Worm (Caenorhabditis elegans) whole organism, early embryonic: ENCODE results near the gene F16G10.5.

ENCODE experiments used
- B0310.2 ChIP-seq: sonication (generic microtip); optimal IDR thresholded peaks from 2 replicates; lab custom pipeline; 2016; ENCODE audit warnings: mild to moderate bottlenecking, missing genetic modification characterization, missing compliant biosample characterization
- F13C5.2 ChIP-seq: sonication (generic microtip); optimal IDR thresholded peaks from 2 replicates; lab custom pipeline; 2017; ENCODE audit warnings: mild to moderate bottlenecking, missing genetic modification characterization, inconsistent platforms, missing compliant biosample characterization
- aly-1 ChIP-seq: sonication (generic microtip); optimal IDR thresholded peaks from 2 replicates; lab custom pipeline; 2016; ENCODE audit warnings: missing genetic modification characterization, missing compliant biosample characterization
- ama-1 ChIP-seq: fragments of 150-350 bp; optimal IDR thresholded peaks from 2 replicates; lab custom pipeline; 2014
- ceh-13 ChIP-seq: fragments of 200-800 bp; sonication (Bioruptor generic); optimal IDR thresholded peaks from 2 replicates; lab custom pipeline; 2018; ENCODE audit warnings: mild to moderate bottlenecking, missing genetic modification characterization, missing compliant biosample characterization
- ceh-36 ChIP-seq: sonication (generic microtip); optimal IDR thresholded peaks from 2 replicates; lab custom pipeline; 2016; ENCODE audit warnings: missing genetic modification characterization, inconsistent platforms, missing compliant biosample characterization
- ets-7 ChIP-seq: sonication (generic microtip); optimal IDR thresholded peaks from 2 replicates; lab custom pipeline; 2016; ENCODE audit warnings: missing genotype, missing genetic modification characterization, missing compliant biosample characterization
- flt-1 ChIP-seq: fragments of 200-800 bp; sonication (Bioruptor generic); IDR thresholded peaks from 2 replicates; pipeline ENCODE4 v1.3.6; 2022; ENCODE audit warnings: missing genetic modification characterization, missing compliant biosample characterization
- hmbx-1 ChIP-seq: sonication (generic microtip); optimal IDR thresholded peaks from 2 replicates; lab custom pipeline; 2016; ENCODE audit warnings: mild to moderate bottlenecking, missing genetic modification characterization, missing compliant biosample characterization
- hmg-4 ChIP-seq: fragments of 200-800 bp; sonication (Bioruptor generic); optimal IDR thresholded peaks from 2 replicates; lab custom pipeline; 2018; ENCODE audit warnings: mild to moderate bottlenecking, missing genetic modification characterization, missing compliant biosample characterization
- hnd-1 ChIP-seq: sonication (generic microtip); optimal IDR thresholded peaks from 2 replicates; lab custom pipeline; 2016; ENCODE audit warnings: missing genetic modification characterization, missing compliant biosample characterization
- pes-1 ChIP-seq: fragments of 200-800 bp; sonication (Bioruptor generic); IDR thresholded peaks from 2 replicates; pipeline ENCODE4 v1.3.6; 2022; ENCODE audit warnings: missing genetic modification reagents, missing genetic modification characterization, missing compliant biosample characterization
- scrt-1 ChIP-seq: fragments of 200-800 bp; sonication (Bioruptor generic); IDR thresholded peaks from 2 replicates; pipeline ENCODE4 v1.3.6; 2022; ENCODE audit warnings: missing genetic modification characterization, missing compliant biosample characterization
- sea-1 ChIP-seq: fragments of 200-800 bp; sonication (Bioruptor generic); conservative IDR thresholded peaks from 2 replicates; pipeline ENCODE4 v1.3.6; 2022; ENCODE audit warnings: missing genetic modification characterization, missing compliant biosample characterization
- tbx-11 ChIP-seq: fragments of 200-800 bp; sonication (Bioruptor generic); IDR thresholded peaks from 2 replicates; pipeline ENCODE4 v1.3.6; 2022; ENCODE audit warnings: missing genetic modification characterization, missing compliant biosample characterization
- tbx-37 ChIP-seq: fragments of 200-800 bp; sonication (Bioruptor generic); conservative IDR thresholded peaks from 2 replicates; pipeline ENCODE4 v1.3.6; 2022; ENCODE audit warnings: missing genetic modification reagents, missing genetic modification characterization, missing compliant biosample characterization
- tra-4 ChIP-seq: sonication (generic microtip); optimal IDR thresholded peaks from 2 replicates; lab custom pipeline; 2017; ENCODE audit warnings: missing genetic modification characterization, missing compliant biosample characterization

Gene F16G10.5

DNA sequence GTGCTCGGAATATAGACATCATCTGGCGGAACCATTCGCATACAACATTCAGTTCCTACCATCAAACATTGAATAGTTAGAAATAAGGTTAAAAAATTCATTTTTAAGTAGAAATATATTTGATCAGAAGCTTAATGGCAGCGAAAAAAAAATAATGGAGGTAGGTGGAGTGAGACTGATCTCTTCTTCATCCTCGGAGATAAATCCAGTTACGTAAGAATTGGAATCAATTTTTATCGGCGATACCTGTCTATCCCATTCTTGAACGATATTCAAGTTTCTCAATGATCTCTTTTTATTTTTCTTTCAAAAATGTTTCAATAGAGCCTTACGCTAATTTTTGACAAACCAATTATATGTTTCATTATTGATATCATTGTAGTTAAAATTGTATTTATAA, 18.4 kb downstream of the F16G10.5 start, which contains the start of gene F16G10.9:
F16G10.9 (minus strand) TSS at position 101 of the 400 bp plus-strand sequence.
- TF ChIP-seq flt-1 (GFP tag; lab: Robert Waterston, UW) (no peak), hnd-1 (tag; lab: Kevin White, UChicago) (no peak), ama-1 (lab: Kevin White, UChicago) (no peak), ceh-36 (tag; lab: Kevin White, UChicago) (no peak), hmg-4 (GFP tag; lab: Kevin White, UChicago) (no peak), F13C5.2 (tag; lab: Kevin White, UChicago) (no peak), B0310.2 (no peak)

DNA sequence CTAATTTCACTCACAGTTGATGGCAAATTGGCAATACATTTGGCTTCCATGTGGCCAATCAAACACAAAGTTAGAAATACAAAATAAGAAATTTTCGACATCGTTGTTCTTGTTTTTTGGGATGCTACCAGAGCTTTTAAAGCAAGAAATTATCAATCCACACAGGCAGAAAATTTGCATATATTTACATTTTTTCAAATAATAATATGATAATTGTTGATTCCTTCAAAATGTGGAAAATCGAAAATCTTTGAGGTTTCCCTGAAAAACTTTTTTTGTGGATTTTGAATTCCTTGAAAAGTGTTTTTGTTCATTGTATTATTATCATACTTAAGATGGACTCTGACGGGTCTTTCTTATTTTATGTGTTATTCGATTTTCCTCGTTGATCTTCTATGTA, 23.8 kb downstream of the F16G10.5 start, which contains the start of gene F16G10.10:
F16G10.10 (minus strand) TSS at position 101 of the 400 bp plus-strand sequence.
- TF ChIP-seq tra-4 (tag; lab: Kevin White, UChicago): no peak
- TF ChIP-seq B0310.2: no peak
- no peak for TF ChIP-seq hnd-1 (tag; lab: Kevin White, UChicago)
- no peak for TF ChIP-seq ets-7
- TF ChIP-seq ceh-36 (tag; lab: Kevin White, UChicago): no peak
- TF ChIP-seq ceh-13 (GFP tag; lab: Kevin White, UChicago): no peak
- TF ChIP-seq tbx-11 (GFP tag; lab: Robert Waterston, UW): no peak
- no peak for TF ChIP-seq aly-1
- no peak for TF ChIP-seq flt-1 (GFP tag; lab: Robert Waterston, UW)
- no peak for TF ChIP-seq hmg-4 (GFP tag; lab: Kevin White, UChicago)
- no peak for TF ChIP-seq ama-1 (lab: Kevin White, UChicago)
- no peak for TF ChIP-seq scrt-1 (GFP tag; lab: Robert Waterston, UW)
- TF ChIP-seq hmbx-1 (tag; lab: Kevin White, UChicago): no peak
- TF ChIP-seq sea-1 (GFP tag; lab: Robert Waterston, UW): no peak
- no peak for TF ChIP-seq tbx-37 (GFP tag; lab: Robert Waterston, UW)
- no peak for TF ChIP-seq pes-1 (GFP tag; lab: Robert Waterston, UW)
- no peak for TF ChIP-seq F13C5.2 (tag; lab: Kevin White, UChicago)

DNA sequence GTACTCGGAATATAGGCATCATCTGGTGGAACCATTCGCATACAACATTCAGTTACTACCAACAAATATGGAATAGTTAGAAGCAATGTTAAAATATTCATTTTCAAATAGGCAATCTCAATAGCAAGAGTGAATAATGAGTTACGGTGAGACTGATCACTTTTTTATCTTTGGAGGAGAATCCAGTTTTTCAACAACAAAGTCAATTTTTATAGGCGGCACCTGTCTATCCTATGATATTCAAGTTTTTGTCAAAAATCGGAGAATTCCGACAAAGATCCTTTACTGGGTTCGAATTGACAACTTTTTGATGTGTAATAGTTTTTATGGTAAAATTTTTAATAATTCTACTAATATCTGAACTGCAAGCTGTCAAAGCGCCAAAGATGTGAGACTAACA, 26.7 kb downstream of the F16G10.5 start, which contains the start of gene F16G10.11:
F16G10.11 (minus strand) TSS at position 101 of the 400 bp plus-strand sequence.
- TF ChIP-seq ama-1 (lab: Kevin White, UChicago): no peak
- no peak for TF ChIP-seq aly-1
- TF ChIP-seq flt-1 (GFP tag; lab: Robert Waterston, UW): no peak
- no peak for TF ChIP-seq hmbx-1 (tag; lab: Kevin White, UChicago)
- no peak for TF ChIP-seq ceh-13 (GFP tag; lab: Kevin White, UChicago)
- TF ChIP-seq B0310.2: no peak
- TF ChIP-seq tbx-11 (GFP tag; lab: Robert Waterston, UW): no peak
- no peak for TF ChIP-seq tra-4 (tag; lab: Kevin White, UChicago)

DNA sequence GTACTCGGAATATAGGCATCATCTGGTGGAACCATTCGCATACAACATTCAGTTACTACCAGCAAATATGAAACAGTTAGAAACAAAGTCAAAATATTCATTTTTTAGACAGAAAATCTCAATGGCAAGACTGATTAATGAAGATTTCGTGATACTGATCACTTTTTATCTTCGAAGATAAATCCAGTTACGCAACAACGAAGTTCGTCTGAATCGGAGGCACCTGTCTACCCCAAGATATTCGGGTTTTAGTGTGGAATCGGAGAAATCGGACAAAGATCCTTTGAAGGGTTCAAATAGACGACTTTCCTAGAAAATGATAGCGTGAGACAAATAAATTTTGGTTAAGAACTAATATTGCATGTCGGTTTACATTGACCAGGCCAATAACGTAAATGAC, 28.7 kb downstream of the F16G10.5 start, which contains the start of gene F16G10.13:
F16G10.13 (minus strand) TSS at position 101 of the 400 bp plus-strand sequence.
- TF ChIP-seq sea-1 (GFP tag; lab: Robert Waterston, UW) (no peak), ceh-36 (tag; lab: Kevin White, UChicago) (no peak)

DNA sequence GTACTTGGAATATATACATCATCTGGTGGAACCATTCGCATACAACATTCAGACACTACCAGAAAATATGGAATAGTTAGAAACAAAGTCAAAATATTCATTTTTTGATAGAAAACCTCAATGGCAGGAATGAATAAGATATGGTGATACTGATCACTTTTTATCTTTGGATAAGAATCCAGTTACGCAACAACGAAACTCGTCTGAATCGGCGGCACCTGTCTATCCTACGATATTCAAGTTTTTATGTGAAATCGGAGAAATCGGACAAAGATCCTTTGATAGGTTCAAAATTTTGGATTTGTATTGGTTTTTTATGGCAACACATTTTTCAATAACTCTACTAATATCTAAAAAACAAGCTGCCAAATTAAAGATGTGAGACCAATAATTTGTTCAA, 31.8 kb downstream of the F16G10.5 start, which contains the start of gene F16G10.14:
F16G10.14 (minus strand) TSS at position 101 of the 400 bp plus-strand sequence.
- no peak for TF ChIP-seq ets-7
- no peak for TF ChIP-seq tra-4 (tag; lab: Kevin White, UChicago)
- TF ChIP-seq ama-1 (lab: Kevin White, UChicago): no peak
- TF ChIP-seq sea-1 (GFP tag; lab: Robert Waterston, UW): no peak
- TF ChIP-seq aly-1: no peak
- TF ChIP-seq F13C5.2 (tag; lab: Kevin White, UChicago): no peak

DNA sequence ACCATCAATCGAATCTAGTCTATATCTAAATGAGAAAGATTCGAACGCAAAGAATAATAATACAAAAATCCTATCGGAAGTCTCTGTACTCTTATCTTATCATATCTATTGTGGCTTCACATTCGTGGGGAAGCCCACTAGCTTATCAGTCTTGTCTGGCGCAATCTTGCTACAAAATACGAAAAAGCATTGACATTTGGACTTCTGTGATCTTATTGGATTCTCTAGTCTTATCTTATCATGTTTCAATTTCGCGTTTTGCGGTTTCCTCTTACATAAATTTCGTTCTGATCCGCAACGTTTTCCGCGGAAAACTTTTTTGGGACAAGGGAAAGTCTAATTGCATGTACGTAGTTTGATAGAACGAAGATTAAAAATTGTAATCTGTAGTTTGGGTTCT, 32.7 kb downstream of the F16G10.5 start:
- no peak for TF ChIP-seq B0310.2
- TF ChIP-seq aly-1: no peak
- TF ChIP-seq flt-1 (GFP tag; lab: Robert Waterston, UW): no peak
- TF ChIP-seq tbx-11 (GFP tag; lab: Robert Waterston, UW): no peak
- TF ChIP-seq pes-1 (GFP tag; lab: Robert Waterston, UW): no peak
- TF ChIP-seq ama-1 (lab: Kevin White, UChicago): no peak
- TF ChIP-seq hnd-1 (tag; lab: Kevin White, UChicago): no peak
- TF ChIP-seq tbx-37 (GFP tag; lab: Robert Waterston, UW): no peak
- TF ChIP-seq ets-7: no peak
- no peak for TF ChIP-seq ceh-13 (GFP tag; lab: Kevin White, UChicago)
- no peak for TF ChIP-seq hmg-4 (GFP tag; lab: Kevin White, UChicago)
- TF ChIP-seq scrt-1 (GFP tag; lab: Robert Waterston, UW): no peak
- no peak for TF ChIP-seq F13C5.2 (tag; lab: Kevin White, UChicago)
- no peak for TF ChIP-seq sea-1 (GFP tag; lab: Robert Waterston, UW)
- no peak for TF ChIP-seq ceh-36 (tag; lab: Kevin White, UChicago)
- no peak for TF ChIP-seq tra-4 (tag; lab: Kevin White, UChicago)
- no peak for TF ChIP-seq hmbx-1 (tag; lab: Kevin White, UChicago)

DNA sequence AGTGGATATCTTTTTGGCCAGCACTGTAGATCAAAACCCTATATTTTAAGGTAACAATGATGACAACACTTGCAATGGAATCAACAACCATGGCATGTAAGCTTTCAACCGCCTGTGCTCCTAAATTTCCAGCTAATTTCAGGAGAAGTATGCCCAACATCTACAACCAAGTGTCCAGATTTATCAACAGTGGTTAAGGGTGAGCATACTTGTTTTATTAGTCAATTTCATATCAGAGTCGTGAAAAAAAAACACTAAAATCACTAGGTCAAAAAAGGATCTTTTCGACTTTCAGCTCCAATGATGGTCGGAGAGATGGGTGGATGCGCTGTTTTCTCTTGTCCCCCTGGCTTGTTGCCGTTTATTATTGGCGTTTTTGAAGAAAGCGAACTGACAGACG, 36.9 kb downstream of the F16G10.5 start, which contains the start of gene F16G10.1:
F16G10.1 (plus strand) TSS at position 301 of the 400 bp plus-strand sequence.
- TF ChIP-seq ceh-13 (GFP tag; lab: Kevin White, UChicago) (no peak), F13C5.2 (tag; lab: Kevin White, UChicago) (no peak), tbx-11 (GFP tag; lab: Robert Waterston, UW) (no peak), sea-1 (GFP tag; lab: Robert Waterston, UW) (no peak), scrt-1 (GFP tag; lab: Robert Waterston, UW) (no peak), flt-1 (GFP tag; lab: Robert Waterston, UW) (no peak), aly-1 (no peak), tbx-37 (GFP tag; lab: Robert Waterston, UW) (no peak), ceh-36 (tag; lab: Kevin White, UChicago) (no peak), hmg-4 (GFP tag; lab: Kevin White, UChicago) (no peak), pes-1 (GFP tag; lab: Robert Waterston, UW) (no peak), ets-7 (no peak), B0310.2 (no peak), hmbx-1 (tag; lab: Kevin White, UChicago) (no peak), tra-4 (tag; lab: Kevin White, UChicago) (no peak), ama-1 (lab: Kevin White, UChicago) (no peak), hnd-1 (tag; lab: Kevin White, UChicago) (no peak)
